Fruit fly (Drosophila melanogaster): Measurements from ENCODE around the gene Whamy.

dm6 chr3R:9767620-9768592, 6.3 kb downstream of the Whamy start, which contains the start of gene Naa80:
- TF ChIP-seq Lpt (GFP tag; optimal IDR thresholded peaks at IDR 0.05) (peak; percentile 35), CG6808 (GFP tag; optimal IDR thresholded peaks at IDR 0.05) (peak; percentile 57), topi (GFP tag; optimal IDR thresholded peaks at IDR 0.05) (peak; percentile 82), Sox102F (GFP tag; optimal IDR thresholded peaks at IDR 0.05) (no peak), Blimp-1 (GFP tag; optimal IDR thresholded peaks at IDR 0.05) (no peak), CG7368 (GFP tag; optimal IDR thresholded peaks at IDR 0.05) (peak; percentile 57), ss (GFP tag; optimal IDR thresholded peaks at IDR 0.05) (peak; percentile 47 to 65), fkh (GFP tag; optimal IDR thresholded peaks at IDR 0.05) (peak; percentile 80), spab (GFP tag; optimal IDR thresholded peaks at IDR 0.05) (peak; percentile 28)
